Worm (Caenorhabditis elegans): ENCODE measurements around the gene spch-1.

DNA sequence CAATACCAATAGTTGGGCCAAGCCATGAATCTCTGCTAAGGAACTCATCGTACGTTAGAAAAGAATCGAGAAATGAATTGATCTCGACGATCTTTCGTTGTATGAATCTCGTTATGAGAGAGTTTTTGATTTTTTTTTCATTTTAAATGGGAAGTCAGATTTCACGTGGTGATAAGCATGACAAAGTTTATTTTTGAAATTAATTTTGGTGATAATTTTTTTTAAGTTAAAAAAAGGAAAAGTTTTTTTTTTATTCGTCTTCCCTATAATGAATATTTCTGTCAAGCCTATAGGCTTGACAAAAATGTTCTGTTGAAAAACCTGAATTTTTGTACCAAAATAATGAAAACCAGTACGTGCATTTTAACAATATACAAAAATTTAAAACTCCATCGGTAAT lies 24.5 kb upstream of the spch-1 start, which contains the start of gene K08F4.5:
- TF ChIP-seq snpc-4 (tag; optimal IDR thresholded peaks at IDR 0.05) = no peak
- TF ChIP-seq fos-1 (tag; optimal IDR thresholded peaks at IDR 0.05) = no peak
- TF ChIP-seq ztf-11 (tag; optimal IDR thresholded peaks at IDR 0.05) = no peak
- no peak for TF ChIP-seq mbf-1 (tag; optimal IDR thresholded peaks at IDR 0.05)
- no peak for TF ChIP-seq lin-13 (GFP tag; optimal IDR thresholded peaks at IDR 0.05)
- TF ChIP-seq nhr-11 (tag; optimal IDR thresholded peaks at IDR 0.05) = no peak
- TF ChIP-seq alr-1 (tag; optimal IDR thresholded peaks at IDR 0.05) = no peak
- TF ChIP-seq nhr-25 (tag; optimal IDR thresholded peaks at IDR 0.05) = no peak
- TF ChIP-seq nhr-77 (tag; optimal IDR thresholded peaks at IDR 0.05) = no peak
